Worm (Caenorhabditis elegans): ENCODE data around the gene hsp-43.

Gene hsp-43

ce11 chrX:6240640-6241033, 5.3 kb upstream of the hsp-43 start, which contains the start of gene got-2.2 (continued):
- no peak for TF ChIP-seq ceh-90 (tag; optimal IDR thresholded peaks at IDR 0.05)
- TF ChIP-seq ets-5 (GFP tag; IDR thresholded peaks at IDR 0.05): no peak
- TF ChIP-seq rnt-1 (tag; optimal IDR thresholded peaks at IDR 0.05): no peak
- TF ChIP-seq fkh-10 (GFP tag; optimal IDR thresholded peaks at IDR 0.05): no peak
- peak; percentile 57 for TF ChIP-seq elt-2 (tag; optimal IDR thresholded peaks at IDR 0.05)
- no peak for TF ChIP-seq egl-27 (tag; optimal IDR thresholded peaks at IDR 0.05)
- no peak for TF ChIP-seq hlh-17 (GFP tag; optimal IDR thresholded peaks at IDR 0.05; ENCODE audit: borderline replicate concordance)
- peak; percentile 24 for TF ChIP-seq nhr-20 (tag; optimal IDR thresholded peaks at IDR 0.05)
- TF ChIP-seq mef-2 (tag; optimal IDR thresholded peaks at IDR 0.05): no peak

DNA sequence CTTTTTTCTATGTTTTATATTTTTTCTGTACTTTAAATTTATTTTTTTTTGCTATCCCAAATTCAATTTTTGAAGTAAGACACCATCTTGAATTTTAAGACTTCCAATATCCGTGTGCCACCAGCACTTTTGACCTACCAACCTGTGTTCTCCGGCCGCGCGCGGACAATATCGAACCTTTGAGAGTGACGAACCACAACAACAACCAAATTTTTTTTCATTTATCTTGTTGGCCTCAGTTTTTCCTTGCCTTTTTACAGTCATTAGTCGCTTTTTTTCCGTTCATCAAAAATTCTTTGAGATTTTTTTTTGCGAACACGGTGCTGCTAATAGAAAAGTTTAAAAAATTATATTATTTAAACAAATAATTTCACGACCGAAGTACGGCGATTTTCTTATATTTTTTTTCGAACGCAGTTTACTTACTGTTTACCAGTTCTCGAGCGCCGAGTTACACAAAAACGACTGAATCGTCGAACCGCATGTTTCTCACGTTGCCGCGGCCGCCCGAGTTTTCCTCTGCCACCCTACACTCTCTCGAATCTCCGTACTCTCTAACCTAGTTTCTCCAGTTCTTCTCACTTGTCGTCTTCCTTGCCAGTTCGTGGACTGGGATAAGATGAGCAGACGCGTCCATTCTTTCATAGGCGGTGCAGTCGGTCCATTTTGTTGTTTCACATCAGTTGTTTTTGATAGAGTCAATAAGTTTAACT, 4.7 kb upstream of the hsp-43 start:
- TF ChIP-seq fkh-10 (GFP tag; optimal IDR thresholded peaks at IDR 0.05) (no peak), mdl-1 (tag; optimal IDR thresholded peaks at IDR 0.05) (peak in 1 of 2 experiments; percentile 55), blmp-1 (tag; optimal IDR thresholded peaks at IDR 0.05) (peak; percentile 26), swsn-7 (tag; optimal IDR thresholded peaks at IDR 0.05) (peak; percentile 40), nhr-237 (tag; optimal IDR thresholded peaks at IDR 0.05) (no peak), nhr-85 (tag) (no peak), skn-1 (tag; optimal IDR thresholded peaks at IDR 0.05) (peak; percentile 15), ces-1 (GFP tag; optimal IDR thresholded peaks at IDR 0.05) (no peak), isw-1 (GFP tag; IDR thresholded peaks at IDR 0.05) (no peak), xbp-1 (tag; optimal IDR thresholded peaks at IDR 0.05) (peak; percentile 52), snu-23 (GFP tag; optimal IDR thresholded peaks at IDR 0.05) (peak; percentile 58), mep-1 (tag; optimal IDR thresholded peaks at IDR 0.05) (peak; percentile 39), unc-30 (tag; optimal IDR thresholded peaks at IDR 0.05) (no peak), nhr-19 (GFP tag; conservative IDR thresholded peaks at IDR 0.05) (no peak), pax-3 (tag; optimal IDR thresholded peaks at IDR 0.05) (no peak), nhr-28 (tag; optimal IDR thresholded peaks at IDR 0.05) (no peak), C16A3.4 (tag; optimal IDR thresholded peaks at IDR 0.05) (no peak), nhr-76 (tag; optimal IDR thresholded peaks at IDR 0.05) (no peak), lin-14 (GFP tag; optimal IDR thresholded peaks at IDR 0.05) (peak; percentile 92), ceh-82 (tag; optimal IDR thresholded peaks at IDR 0.05) (peak in 2 of 3 experiments; percentile 18 to 41), lin-35 (GFP tag; optimal IDR thresholded peaks at IDR 0.05) (no peak), nhr-47 (tag; optimal IDR thresholded peaks at IDR 0.05) (peak; percentile 37), ets-5 (GFP tag; IDR thresholded peaks at IDR 0.05) (no peak), lsy-2 (tag; optimal IDR thresholded peaks at IDR 0.05) (peak in 1 of 2 experiments; percentile 11), ama-1 (optimal IDR thresholded peaks at IDR 0.05) (no peak), pag-3 (tag; optimal IDR thresholded peaks at IDR 0.05; ENCODE audit: borderline replicate concordance, insufficient read depth) (no peak), hlh-4 (tag; optimal IDR thresholded peaks at IDR 0.05) (no peak), rnt-1 (tag; optimal IDR thresholded peaks at IDR 0.05) (peak; percentile 65), zip-4 (GFP tag; optimal IDR thresholded peaks at IDR 0.05) (no peak), Y116A8C.19 (tag; optimal IDR thresholded peaks at IDR 0.05; ENCODE audit: borderline replicate concordance) (no peak), zag-1 (tag; optimal IDR thresholded peaks at IDR 0.05) (no peak), efl-1 (optimal IDR thresholded peaks at IDR 0.05) (no peak), efl-1 (GFP tag; optimal IDR thresholded peaks at IDR 0.05 in 1 of 2) (peak in 1 of 2 experiments; percentile 64), ztf-4 (tag; optimal IDR thresholded peaks at IDR 0.05) (no peak), tbx-2 (tag; optimal IDR thresholded peaks at IDR 0.05) (peak; percentile 47), unc-130 (tag; optimal IDR thresholded peaks at IDR 0.05) (no peak), unc-86 (tag; optimal IDR thresholded peaks at IDR 0.05) (no peak), dsc-1 (tag; optimal IDR thresholded peaks at IDR 0.05) (peak; percentile 43), nhr-20 (tag; optimal IDR thresholded peaks at IDR 0.05) (peak; percentile 37), nhr-71 (tag; optimal IDR thresholded peaks at IDR 0.05) (peak; percentile 68)

Measured in whole organism, L1 larva.